Fruit fly (Drosophila melanogaster) whole organism: ENCODE results near the gene defl.
A peak's percentile ranks its signal among the peaks of the same experiment; 100 is the strongest.

ENCODE experiments used
- CG8478 ChIP-seq: fragments of >200 bp; optimal IDR thresholded peaks from 2 replicates; lab custom pipeline; 2018; ENCODE audit warnings: inconsistent platforms
- Dll ChIP-seq: fragments of >200 bp; optimal IDR thresholded peaks from 2 replicates; lab custom pipeline; 2017
- EcR ChIP-seq, 2 experiments: fragments of >200 bp; optimal IDR thresholded peaks; 2 replicates each; lab custom pipeline; 2017; ENCODE audit warnings: missing biosample characterization in 2 of 2, missing genetic modification characterization in 2 of 2, missing genetic modification reagents in 2 of 2
- pan ChIP-seq: fragments of >200 bp; optimal IDR thresholded peaks from 2 replicates; lab custom pipeline; 2017
- psq ChIP-seq: fragments of >200 bp; optimal IDR thresholded peaks from 2 replicates; lab custom pipeline; 2017
- usp ChIP-seq: fragments of >200 bp; optimal IDR thresholded peaks from 2 replicates; lab custom pipeline; 2017; ENCODE audit warnings: missing biosample characterization, missing genetic modification characterization, mixed read lengths

Gene defl

dm6 chr3L:9692234-9692891 lies 30.9 kb upstream of the defl start:
- TF ChIP-seq pan (lab: Kevin White, UChicago): no peak
- TF ChIP-seq usp: no peak
- TF ChIP-seq CG8478 (lab: Kevin White, UChicago): no peak
- no peak for TF ChIP-seq Dll (lab: Kevin White, UChicago)

dm6 chr3L:9692892-9693551 lies 30.2 kb upstream of the defl start:
- peak; percentile 47 for TF ChIP-seq Dll (lab: Kevin White, UChicago)
- peak; percentile 92 for TF ChIP-seq pan (lab: Kevin White, UChicago)
- no peak for TF ChIP-seq psq (lab: Kevin White, UChicago)

dm6 chr3L:9693552-9694133 lies 29.6 kb upstream of the defl start:
- TF ChIP-seq Dll (lab: Kevin White, UChicago): no peak
- TF ChIP-seq pan (lab: Kevin White, UChicago): no peak
- TF ChIP-seq EcR (GFP tag; optimal IDR thresholded peaks at IDR 0.05; lab: Kevin White, UChicago): no peak
- TF ChIP-seq CG8478 (lab: Kevin White, UChicago): no peak
- TF ChIP-seq usp: no peak
- TF ChIP-seq psq (lab: Kevin White, UChicago): no peak

dm6 chr3L:9694169-9694866 lies 28.9 kb upstream of the defl start:
- no peak for TF ChIP-seq psq (lab: Kevin White, UChicago)
- peak; percentile 60 for TF ChIP-seq Dll (lab: Kevin White, UChicago)

dm6 chr3L:9694867-9695236 lies 28.4 kb upstream of the defl start:
- TF ChIP-seq Dll (lab: Kevin White, UChicago): no peak
- TF ChIP-seq pan (lab: Kevin White, UChicago): no peak
- no peak for TF ChIP-seq EcR (GFP tag; optimal IDR thresholded peaks at IDR 0.05; lab: Kevin White, UChicago)
- no peak for TF ChIP-seq usp
- TF ChIP-seq psq (lab: Kevin White, UChicago): no peak
- no peak for TF ChIP-seq CG8478 (lab: Kevin White, UChicago)

dm6 chr3L:9695242-9695641 lies 28.0 kb upstream of the defl start:
- TF ChIP-seq EcR (GFP tag; optimal IDR thresholded peaks at IDR 0.05; lab: Kevin White, UChicago): no peak
- TF ChIP-seq usp: no peak
- peak; percentile 57 for TF ChIP-seq Dll (lab: Kevin White, UChicago)

dm6 chr3L:9695647-9696046 lies 27.6 kb upstream of the defl start:
- TF ChIP-seq psq (lab: Kevin White, UChicago) (no peak), Dll (lab: Kevin White, UChicago) (no peak), pan (lab: Kevin White, UChicago) (no peak), CG8478 (lab: Kevin White, UChicago) (no peak), EcR (GFP tag; optimal IDR thresholded peaks at IDR 0.05; lab: Kevin White, UChicago) (no peak), usp (no peak)

dm6 chr3L:9696650-9697526 lies 26.3 kb upstream of the defl start, which contains the start of gene Prps:
Prps (minus strand) TSS chr3L:9696700.
- TF ChIP-seq CG8478 (lab: Kevin White, UChicago) (no peak), Dll (lab: Kevin White, UChicago) (peak; percentile 45)

- TF ChIP-seq psq (lab: Kevin White, UChicago) (no peak), usp (no peak), pan (lab: Kevin White, UChicago) (no peak), Dll (lab: Kevin White, UChicago) (no peak), CG8478 (lab: Kevin White, UChicago) (no peak), EcR (GFP tag; optimal IDR thresholded peaks at IDR 0.05; lab: Kevin White, UChicago) (no peak)
These were observed 25.7 kb upstream of the defl start for dm6 chr3L:9697527-9697883.

- TF ChIP-seq psq (lab: Kevin White, UChicago): no peak
- TF ChIP-seq usp: no peak
- no peak for TF ChIP-seq EcR (GFP tag; optimal IDR thresholded peaks at IDR 0.05; lab: Kevin White, UChicago)
- no peak for TF ChIP-seq Dll (lab: Kevin White, UChicago)
- TF ChIP-seq pan (lab: Kevin White, UChicago): no peak
- TF ChIP-seq CG8478 (lab: Kevin White, UChicago): no peak
These were observed 25.0 kb upstream of the defl start, which contains the start of gene Ubc4 for dm6 chr3L:9698193-9698642. Ubc4 (plus strand) TSS chr3L:9698336.

- TF ChIP-seq CG8478 (lab: Kevin White, UChicago): no peak
- no peak for TF ChIP-seq psq (lab: Kevin White, UChicago)
- TF ChIP-seq EcR (GFP tag; optimal IDR thresholded peaks at IDR 0.05; lab: Kevin White, UChicago): no peak
- no peak for TF ChIP-seq pan (lab: Kevin White, UChicago)
- TF ChIP-seq usp: no peak
- no peak for TF ChIP-seq Dll (lab: Kevin White, UChicago)
These were observed 19.7 kb upstream of the defl start, which contains the start of gene CG6761 for dm6 chr3L:9703495-9703894. CG6761 (minus strand) TSS chr3L:9703595.
